Worm (Caenorhabditis elegans): ENCODE data around the gene Y59E9AL.4.

The Y59E9AL.4 gene

DNA sequence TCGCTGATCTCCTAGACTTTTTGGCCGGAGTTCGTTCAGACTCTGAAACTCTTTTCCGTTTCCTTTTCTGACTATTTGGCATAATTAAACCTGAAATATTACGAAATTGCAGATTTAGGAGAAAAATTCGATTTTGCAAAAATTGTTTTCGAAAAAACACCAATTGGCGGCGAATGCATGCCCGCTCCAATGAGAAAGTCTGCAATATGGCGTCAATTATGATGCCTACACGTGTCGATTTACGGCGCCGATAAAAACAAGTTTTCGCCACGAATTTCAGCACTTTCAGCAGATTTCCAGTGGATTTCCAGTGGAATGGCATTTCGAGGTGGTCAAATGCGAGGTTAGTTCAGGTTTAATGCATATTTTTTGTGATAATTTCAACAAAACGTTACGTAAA, 5.6 kb downstream of the Y59E9AL.4 start, which contains the start of the genes Y59E9AL.36 and nbet-1 (continued):
- TF ChIP-seq nhr-11 (tag; optimal IDR thresholded peaks at IDR 0.05) (peak; percentile 54), pax-3 (tag; optimal IDR thresholded peaks at IDR 0.05) (no peak), elt-3 (tag; optimal IDR thresholded peaks at IDR 0.05) (peak in 2 of 6 experiments; percentile 37 to 40), pqm-1 (tag; optimal IDR thresholded peaks at IDR 0.05) (no peak), snu-23 (GFP tag; optimal IDR thresholded peaks at IDR 0.05) (peak; percentile 84), nhr-76 (tag; optimal IDR thresholded peaks at IDR 0.05) (no peak), unc-98 (GFP tag; IDR thresholded peaks at IDR 0.05) (no peak), nhr-12 (tag; optimal IDR thresholded peaks at IDR 0.05) (no peak), xbp-1 (tag; optimal IDR thresholded peaks at IDR 0.05) (peak; percentile 81), nhr-71 (tag; optimal IDR thresholded peaks at IDR 0.05) (peak; percentile 82), grh-1 (GFP tag; IDR thresholded peaks at IDR 0.05) (peak; percentile 65), dsc-1 (tag; optimal IDR thresholded peaks at IDR 0.05) (peak; percentile 51), fos-1 (tag; optimal IDR thresholded peaks at IDR 0.05) (peak; percentile 57), sptf-1 (tag; optimal IDR thresholded peaks at IDR 0.05) (no peak), hlh-17 (GFP tag; optimal IDR thresholded peaks at IDR 0.05; ENCODE audit: borderline replicate concordance) (no peak), alr-1 (tag; optimal IDR thresholded peaks at IDR 0.05; ENCODE audit: borderline replicate concordance) (no peak), mab-9 (GFP tag; IDR thresholded peaks at IDR 0.05) (no peak), lsy-2 (tag; optimal IDR thresholded peaks at IDR 0.05) (peak; percentile 81 to 90), irx-1 (tag; optimal IDR thresholded peaks at IDR 0.05) (peak; percentile 61), zip-4 (GFP tag; optimal IDR thresholded peaks at IDR 0.05) (peak; percentile 21), jun-1 (tag; optimal IDR thresholded peaks at IDR 0.05) (peak; percentile 60), aly-2 (tag; optimal IDR thresholded peaks at IDR 0.05) (no peak), sox-4 (tag; optimal IDR thresholded peaks at IDR 0.05) (no peak), isw-1 (GFP tag; IDR thresholded peaks at IDR 0.05) (peak; percentile 64), fkh-10 (GFP tag; optimal IDR thresholded peaks at IDR 0.05) (no peak), aha-1 (tag; optimal IDR thresholded peaks at IDR 0.05) (no peak), F16B12.6 (tag; optimal IDR thresholded peaks at IDR 0.05) (peak; percentile 97), unc-62 (GFP tag; optimal IDR thresholded peaks at IDR 0.05) (no peak), hpl-2 (GFP tag; optimal IDR thresholded peaks at IDR 0.05) (peak; percentile 15), lir-3 (tag; optimal IDR thresholded peaks at IDR 0.05; ENCODE audit: poor library complexity) (no peak), mep-1 (tag; optimal IDR thresholded peaks at IDR 0.05) (peak; percentile 86), nhr-237 (tag; optimal IDR thresholded peaks at IDR 0.05) (no peak), lin-13 (GFP tag; optimal IDR thresholded peaks at IDR 0.05) (peak; percentile 61), lin-14 (GFP tag; optimal IDR thresholded peaks at IDR 0.05) (peak; percentile 73), unc-130 (tag; optimal IDR thresholded peaks at IDR 0.05) (peak; percentile 89), skn-1 (tag; optimal IDR thresholded peaks at IDR 0.05) (peak; percentile 70), unc-86 (tag; optimal IDR thresholded peaks at IDR 0.05) (peak; percentile 56), ceh-88 (GFP tag; IDR thresholded peaks at IDR 0.05) (peak; percentile 35; the same call in 1 of the 2 replicates), ceh-90 (tag; optimal IDR thresholded peaks at IDR 0.05) (no peak), nhr-19 (GFP tag; conservative IDR thresholded peaks at IDR 0.05) (peak; percentile 53), fkh-4 (tag; optimal IDR thresholded peaks at IDR 0.05; ENCODE audit: borderline replicate concordance) (no peak), C16A3.4 (tag; optimal IDR thresholded peaks at IDR 0.05) (peak; percentile 90), C34B4.2 (tag; optimal IDR thresholded peaks at IDR 0.05) (no peak), egl-13 (tag; optimal IDR thresholded peaks at IDR 0.05) (no peak), ets-5 (GFP tag; IDR thresholded peaks at IDR 0.05) (no peak), nhr-84 (tag; optimal IDR thresholded peaks at IDR 0.05) (no peak), ceh-63 (GFP tag; optimal IDR thresholded peaks at IDR 0.05) (no peak), ceh-8 (GFP tag; optimal IDR thresholded peaks at IDR 0.05) (no peak), rnt-1 (tag; optimal IDR thresholded peaks at IDR 0.05) (peak; percentile 84)
